Fruit fly (Drosophila melanogaster) whole organism, embryonic: ENCODE measurements around the gene CG5498.

Source experiments
- Atf6 ChIP-seq: fragments of 200-800 bp; sonication (Bioruptor generic); IDR thresholded peaks from 2 replicates; pipeline ENCODE4 v1.3.6; 2022; ENCODE audit warnings: missing biosample characterization, missing genetic modification characterization
- CG10959 ChIP-seq: fragments of 200-800 bp; sonication (Bioruptor generic); IDR thresholded peaks from 2 replicates; pipeline ENCODE4 v1.3.6; 2022; ENCODE audit warnings: missing biosample characterization, missing genetic modification characterization
- CG14710 ChIP-seq: fragments of 200-800 bp; sonication (Bioruptor generic); optimal IDR thresholded peaks from 3 replicates; lab custom pipeline; 2019; ENCODE audit warnings: missing biosample characterization, mild to moderate bottlenecking, missing genetic modification characterization, moderate library complexity
- CG15011 ChIP-seq: fragments of 200-800 bp; sonication (Bioruptor generic); optimal IDR thresholded peaks from 3 replicates; lab custom pipeline; 2018; ENCODE audit warnings: missing biosample characterization, mild to moderate bottlenecking, missing genetic modification characterization
- CG17612 ChIP-seq: fragments of 200-800 bp; sonication (Bioruptor generic); IDR thresholded peaks from 2 replicates; pipeline ENCODE4 v1.3.6; 2022; ENCODE audit warnings: missing biosample characterization, missing genetic modification characterization
- CG18599 ChIP-seq: fragments of 200-800 bp; sonication (Bioruptor generic); optimal IDR thresholded peaks from 3 replicates; lab custom pipeline; 2017; ENCODE audit warnings: missing biosample characterization, missing genetic modification characterization, mild to moderate bottlenecking, moderate library complexity, missing genetic modification reagents
- CG31388 ChIP-seq: fragments of 200-800 bp; sonication (Bioruptor generic); optimal IDR thresholded peaks from 2 replicates; lab custom pipeline; 2016; ENCODE audit warnings: missing biosample characterization, missing genetic modification characterization
- CG32532 ChIP-seq: fragments of 200-800 bp; sonication (Bioruptor generic); IDR thresholded peaks from 2 replicates; pipeline ENCODE4 v1.3.6; 2022; ENCODE audit warnings: missing biosample characterization, missing genetic modification characterization
- CG33213 ChIP-seq: fragments of 200-800 bp; sonication (Bioruptor generic); optimal IDR thresholded peaks from 3 replicates; lab custom pipeline; 2016; ENCODE audit warnings: missing biosample characterization, missing genetic modification characterization
- CG4328 ChIP-seq: fragments of 200-800 bp; sonication (Bioruptor generic); optimal IDR thresholded peaks from 3 replicates; lab custom pipeline; 2017; ENCODE audit warnings: missing biosample characterization, missing genetic modification reagents, missing genetic modification characterization
- CG43689 ChIP-seq: fragments of 200-800 bp; sonication (Bioruptor generic); IDR thresholded peaks from 2 replicates; pipeline ENCODE4 v1.3.6; 2022; ENCODE audit warnings: missing biosample characterization, missing genetic modification characterization
- CG5245 ChIP-seq: fragments of 200-800 bp; sonication (Bioruptor generic); optimal IDR thresholded peaks from 3 replicates; lab custom pipeline; 2016; ENCODE audit warnings: missing biosample characterization, missing genetic modification characterization
- CG6175 ChIP-seq: fragments of 200-800 bp; sonication (Bioruptor generic); IDR thresholded peaks from 3 replicates; pipeline ENCODE4 v1.3.6; 2022; ENCODE audit warnings: missing biosample characterization, missing genetic modification characterization
- CG6254 ChIP-seq: fragments of 200-800 bp; sonication (Bioruptor generic); optimal IDR thresholded peaks from 3 replicates; lab custom pipeline; 2017; ENCODE audit warnings: mild to moderate bottlenecking, missing biosample characterization, missing genetic modification reagents, missing genetic modification characterization
- CG6683 ChIP-seq: fragments of 200-800 bp; sonication (Bioruptor generic); optimal IDR thresholded peaks from 2 replicates; lab custom pipeline; 2017; ENCODE audit warnings: missing biosample characterization, mild to moderate bottlenecking, missing genetic modification characterization, missing genetic modification reagents
- CG7271 ChIP-seq: fragments of 200-800 bp; sonication (Bioruptor generic); optimal IDR thresholded peaks from 2 replicates; lab custom pipeline; 2018; ENCODE audit warnings: missing biosample characterization, mild to moderate bottlenecking, missing genetic modification characterization, moderate library complexity
- CG7839 ChIP-seq: fragments of 200-800 bp; sonication (Bioruptor generic); optimal IDR thresholded peaks from 3 replicates; lab custom pipeline; 2018; ENCODE audit warnings: missing biosample characterization, mild to moderate bottlenecking, missing genetic modification characterization, moderate library complexity
- CG7987 ChIP-seq: fragments of 200-800 bp; sonication (Bioruptor generic); optimal IDR thresholded peaks from 2 replicates; lab custom pipeline; 2018; ENCODE audit warnings: missing biosample characterization, mild to moderate bottlenecking, missing genetic modification characterization, moderate library complexity
- CG8281 ChIP-seq: fragments of 200-800 bp; sonication (Bioruptor generic); optimal IDR thresholded peaks from 2 replicates; lab custom pipeline; 2018; ENCODE audit warnings: missing biosample characterization, mild to moderate bottlenecking, missing genetic modification characterization, moderate library complexity
- Fer2 ChIP-seq: fragments of 200-800 bp; sonication (Bioruptor generic); optimal IDR thresholded peaks from 2 replicates; lab custom pipeline; 2018; ENCODE audit warnings: missing biosample characterization, mild to moderate bottlenecking, missing genetic modification characterization, moderate library complexity
- HLH4C ChIP-seq: fragments of 200-800 bp; sonication (Bioruptor generic); IDR thresholded peaks from 3 replicates; pipeline ENCODE4 v1.3.6; 2022; ENCODE audit warnings: missing biosample characterization, missing genetic modification characterization; ENCODE audit not compliant: partially characterized antibody
- Hand ChIP-seq: fragments of 200-800 bp; sonication (Bioruptor generic); optimal IDR thresholded peaks from 2 replicates; lab custom pipeline; 2017; ENCODE audit warnings: mild to moderate bottlenecking, missing biosample characterization, missing genetic modification reagents, missing genetic modification characterization
- HmgD ChIP-seq: fragments of 200-800 bp; sonication (Bioruptor generic); optimal IDR thresholded peaks from 3 replicates; lab custom pipeline; 2016; ENCODE audit warnings: missing biosample characterization, missing genetic modification characterization
- Hr3 ChIP-seq: fragments of 200-800 bp; sonication (Bioruptor generic); optimal IDR thresholded peaks from 3 replicates; lab custom pipeline; 2016; ENCODE audit warnings: missing biosample characterization, missing genetic modification characterization
- Mad ChIP-seq: fragments of 200-800 bp; sonication (Bioruptor generic); optimal IDR thresholded peaks from 2 replicates; lab custom pipeline; 2016; ENCODE audit warnings: missing biosample characterization, missing genetic modification characterization
- Mes4 ChIP-seq: fragments of 200-800 bp; sonication (Bioruptor generic); optimal IDR thresholded peaks from 2 replicates; lab custom pipeline; 2016; ENCODE audit warnings: missing biosample characterization, missing genetic modification characterization
- Nf-YB ChIP-seq: fragments of 200-800 bp; sonication (Bioruptor generic); optimal IDR thresholded peaks from 3 replicates; lab custom pipeline; 2019; ENCODE audit warnings: missing biosample characterization, mild to moderate bottlenecking, missing genetic modification characterization, moderate library complexity
- Sry-β ChIP-seq: fragments of 200-800 bp; sonication (Bioruptor generic); optimal IDR thresholded peaks from 2 replicates; lab custom pipeline; 2018; ENCODE audit warnings: missing biosample characterization, mild to moderate bottlenecking, missing genetic modification characterization, moderate library complexity
- Taf1 ChIP-seq: fragments of 200-800 bp; sonication (Bioruptor generic); IDR thresholded peaks from 2 replicates; pipeline ENCODE4 v1.3.6; 2022; ENCODE audit warnings: missing biosample characterization, missing genetic modification characterization
- chm ChIP-seq: fragments of 200-800 bp; sonication (Bioruptor generic); IDR thresholded peaks from 2 replicates; pipeline ENCODE4 v1.3.6; 2022; ENCODE audit warnings: missing biosample characterization, missing genetic modification characterization
- crol ChIP-seq: fragments of 200-800 bp; sonication (Bioruptor generic); IDR thresholded peaks from 2 replicates; pipeline ENCODE4 v1.3.6; 2022; ENCODE audit warnings: missing biosample characterization, missing genetic modification characterization
- dmrt99B ChIP-seq: fragments of 200-800 bp; sonication (Bioruptor generic); optimal IDR thresholded peaks from 2 replicates; lab custom pipeline; 2018; ENCODE audit warnings: missing biosample characterization, mild to moderate bottlenecking, missing genetic modification characterization, moderate library complexity
- ems ChIP-seq: fragments of 200-800 bp; sonication (Bioruptor generic); optimal IDR thresholded peaks from 3 replicates; lab custom pipeline; 2016; ENCODE audit warnings: missing biosample characterization, missing genetic modification characterization
- fd96Cb ChIP-seq: fragments of 200-800 bp; sonication (Bioruptor generic); optimal IDR thresholded peaks from 2 replicates; lab custom pipeline; 2018; ENCODE audit warnings: missing biosample characterization, mild to moderate bottlenecking, missing genetic modification characterization, moderate library complexity
- hb ChIP-seq: fragments of 200-800 bp; sonication (Bioruptor generic); IDR thresholded peaks from 3 replicates; pipeline ENCODE4 v1.3.6; 2022; ENCODE audit warnings: missing biosample characterization, missing genetic modification characterization; ENCODE audit not compliant: partially characterized antibody
- kni ChIP-seq: fragments of 200-800 bp; sonication (Bioruptor generic); optimal IDR thresholded peaks from 3 replicates; lab custom pipeline; 2017; ENCODE audit warnings: mild to moderate bottlenecking, missing biosample characterization, missing genetic modification reagents, missing genetic modification characterization
- luna ChIP-seq: fragments of 200-800 bp; sonication (Bioruptor generic); optimal IDR thresholded peaks from 2 replicates; lab custom pipeline; 2016; ENCODE audit warnings: missing biosample characterization, missing genetic modification characterization
- p53 ChIP-seq: fragments of 200-800 bp; sonication (Bioruptor generic); optimal IDR thresholded peaks from 2 replicates; lab custom pipeline; 2016; ENCODE audit warnings: missing biosample characterization, missing genetic modification characterization
- psq ChIP-seq: fragments of 200-800 bp; sonication (Bioruptor generic); optimal IDR thresholded peaks from 2 replicates; lab custom pipeline; 2017; ENCODE audit warnings: missing biosample characterization, missing genetic modification characterization
- pzg ChIP-seq: fragments of 200-800 bp; sonication (Bioruptor generic); optimal IDR thresholded peaks from 3 replicates; lab custom pipeline; 2018; ENCODE audit warnings: missing biosample characterization, mild to moderate bottlenecking, missing genetic modification characterization, moderate library complexity
- sc ChIP-seq, 3 experiments: fragments of >200 bp in 2 of 3; fragments of 200-800 bp in 1 of 3; sonication (Bioruptor generic) in 1 of 3; optimal IDR thresholded peaks; 2 replicates in 2 of 3; 3 replicates in 1 of 3; lab custom pipeline; 2017; ENCODE audit warnings: mild to moderate bottlenecking in 1 of 3, missing biosample characterization in 1 of 3, missing genetic modification characterization in 1 of 3, missing genetic modification reagents in 1 of 3
- so ChIP-seq: fragments of 200-800 bp; sonication (Bioruptor generic); IDR thresholded peaks from 3 replicates; pipeline ENCODE4 v1.3.6; 2022; ENCODE audit warnings: missing biosample characterization, missing genetic modification characterization
- sqz ChIP-seq: fragments of 200-800 bp; sonication (Bioruptor generic); optimal IDR thresholded peaks from 3 replicates; lab custom pipeline; 2018; ENCODE audit warnings: missing biosample characterization, mild to moderate bottlenecking, missing genetic modification characterization
- tap ChIP-seq: fragments of 200-800 bp; optimal IDR thresholded peaks from 3 replicates; lab custom pipeline; 2019; ENCODE audit warnings: missing biosample characterization, mild to moderate bottlenecking, missing genetic modification characterization, moderate library complexity
- ttk ChIP-seq: fragments of 200-800 bp; sonication (Bioruptor generic); IDR thresholded peaks from 2 replicates; pipeline ENCODE4 v2.1.2; 2022; ENCODE audit warnings: missing biosample characterization, missing genetic modification characterization
- yki ChIP-seq: fragments of >200 bp; optimal IDR thresholded peaks from 3 replicates; lab custom pipeline; 2018
- zen2 ChIP-seq: fragments of 200-800 bp; sonication (Bioruptor generic); IDR thresholded peaks from 3 replicates; pipeline ENCODE4 v1.3.6; 2022; ENCODE audit warnings: missing biosample characterization, missing genetic modification characterization; ENCODE audit not compliant: partially characterized antibody

The CG5498 gene

dm6 chr3L:20398243-20399222 lies 14.6 kb upstream of the CG5498 start (continued):
- peak; percentile 83 for TF ChIP-seq tap (tag; lab: Kevin White, UChicago)
- TF ChIP-seq psq (GFP tag; lab: Kevin White, UChicago) = peak; percentile 10
- TF ChIP-seq Mad (GFP tag; lab: Kevin White, UChicago) = peak; percentile 82
- TF ChIP-seq sc (optimal IDR thresholded peaks at IDR 0.05; lab: Kevin White, UChicago) = no peak
- TF ChIP-seq sc (GFP tag; optimal IDR thresholded peaks at IDR 0.05; lab: Kevin White, UChicago) = peak; percentile 72
- peak; percentile 75 for TF ChIP-seq ttk (GFP tag; lab: Robert Waterston, UW)
- peak; percentile 67 for TF ChIP-seq CG4328 (GFP tag; lab: Kevin White, UChicago)
- peak; percentile 77 for TF ChIP-seq CG32532 (GFP tag; lab: Robert Waterston, UW)
- TF ChIP-seq CG5245 = peak; percentile 70
- peak; percentile 76 for TF ChIP-seq sqz (GFP tag; lab: Kevin White, UChicago)
- TF ChIP-seq CG18599 (GFP tag; lab: Kevin White, UChicago) = peak; percentile 85
- TF ChIP-seq luna (GFP tag; lab: Kevin White, UChicago) = no peak
- TF ChIP-seq chm (GFP tag; lab: Robert Waterston, UW) = no peak
- peak; percentile 69 for TF ChIP-seq ems (GFP tag; lab: Kevin White, UChicago)
- TF ChIP-seq CG33213 (GFP tag; lab: Kevin White, UChicago) = peak; percentile 47
- TF ChIP-seq Taf1 (GFP tag; lab: Robert Waterston, UW) = peak; percentile 23; the same call in 1 of the 2 replicates
- no peak for TF ChIP-seq yki (lab: Kevin White, UChicago)
- peak; percentile 86 for TF ChIP-seq so
- peak; percentile 44 for TF ChIP-seq CG6254 (GFP tag; lab: Kevin White, UChicago)
- TF ChIP-seq dmrt99B (tag; lab: Kevin White, UChicago) = peak; percentile 93
- TF ChIP-seq CG6683 = peak; percentile 63
- TF ChIP-seq fd96Cb (tag; lab: Kevin White, UChicago) = peak; percentile 82
- TF ChIP-seq Nf-YB (GFP tag; lab: Kevin White, UChicago) = peak; percentile 69
- TF ChIP-seq CG8281 (tag; lab: Kevin White, UChicago) = peak; percentile 70
- TF ChIP-seq CG10959 (GFP tag; lab: Robert Waterston, UW) = 0 out of 2 replicates have a peak, but pooled peaks have one; percentile 46
- TF ChIP-seq pzg (GFP tag; lab: Kevin White, UChicago) = no peak
- TF ChIP-seq CG7987 (GFP tag; lab: Kevin White, UChicago) = peak; percentile 35
- TF ChIP-seq Hr3 (GFP tag; lab: Kevin White, UChicago) = peak; percentile 82
- no peak for TF ChIP-seq HmgD (GFP tag; lab: Kevin White, UChicago)
- TF ChIP-seq Sry-β (GFP tag; lab: Kevin White, UChicago) = peak; percentile 33
- TF ChIP-seq zen2 (GFP tag; lab: Robert Waterston, UW) = no peak
- TF ChIP-seq Mes4 (GFP tag; lab: Kevin White, UChicago) = peak; percentile 42
- 0 out of 2 replicates have a peak, but pooled peaks have one; percentile 24 for TF ChIP-seq CG43689
- peak; percentile 70 for TF ChIP-seq CG15011 (GFP tag; lab: Kevin White, UChicago)
- TF ChIP-seq CG7271 (tag; lab: Kevin White, UChicago) = peak; percentile 25
- TF ChIP-seq Hand = peak; percentile 74
- TF ChIP-seq hb (GFP tag; lab: Robert Waterston, UW) = no peak
- peak; percentile 91 for TF ChIP-seq CG7839 (tag; lab: Kevin White, UChicago)
- peak; percentile 83 for TF ChIP-seq CG14710
- TF ChIP-seq kni (GFP tag; lab: Kevin White, UChicago) = peak; percentile 77
- TF ChIP-seq CG6175 (GFP tag; lab: Robert Waterston, UW) = no peak
- TF ChIP-seq CG17612 (GFP tag; lab: Robert Waterston, UW) = no peak
- no peak for TF ChIP-seq HLH4C (GFP tag; lab: Robert Waterston, UW)
- TF ChIP-seq Atf6 (GFP tag; lab: Robert Waterston, UW) = peak; percentile 84
- peak; percentile 10 for TF ChIP-seq p53 (GFP tag; lab: Kevin White, UChicago)
- TF ChIP-seq Fer2 (tag; lab: Kevin White, UChicago) = peak; percentile 50
- TF ChIP-seq crol (GFP tag; lab: Robert Waterston, UW) = no peak
- peak; percentile 67 for TF ChIP-seq CG31388 (GFP tag; lab: Kevin White, UChicago)
